Worm (Caenorhabditis elegans) whole organism, early embryonic: ENCODE measurements around the gene Y38H8A.7.

Experiments used
- F13C5.2 ChIP-seq: sonication (generic microtip); optimal IDR thresholded peaks from 2 replicates; lab custom pipeline; 2017; ENCODE audit warnings: mild to moderate bottlenecking, missing genetic modification characterization, inconsistent platforms, missing compliant biosample characterization
- ama-1 ChIP-seq: fragments of 150-350 bp; optimal IDR thresholded peaks from 2 replicates; lab custom pipeline; 2014
- ceh-36 ChIP-seq: sonication (generic microtip); optimal IDR thresholded peaks from 2 replicates; lab custom pipeline; 2016; ENCODE audit warnings: missing genetic modification characterization, inconsistent platforms, missing compliant biosample characterization
- flt-1 ChIP-seq: fragments of 200-800 bp; sonication (Bioruptor generic); IDR thresholded peaks from 2 replicates; pipeline ENCODE4 v1.3.6; 2022; ENCODE audit warnings: missing genetic modification characterization, missing compliant biosample characterization
- pes-1 ChIP-seq: fragments of 200-800 bp; sonication (Bioruptor generic); IDR thresholded peaks from 2 replicates; pipeline ENCODE4 v1.3.6; 2022; ENCODE audit warnings: missing genetic modification reagents, missing genetic modification characterization, missing compliant biosample characterization
- scrt-1 ChIP-seq: fragments of 200-800 bp; sonication (Bioruptor generic); IDR thresholded peaks from 2 replicates; pipeline ENCODE4 v1.3.6; 2022; ENCODE audit warnings: missing genetic modification characterization, missing compliant biosample characterization
- sea-1 ChIP-seq: fragments of 200-800 bp; sonication (Bioruptor generic); conservative IDR thresholded peaks from 2 replicates; pipeline ENCODE4 v1.3.6; 2022; ENCODE audit warnings: missing genetic modification characterization, missing compliant biosample characterization
- tbx-11 ChIP-seq: fragments of 200-800 bp; sonication (Bioruptor generic); IDR thresholded peaks from 2 replicates; pipeline ENCODE4 v1.3.6; 2022; ENCODE audit warnings: missing genetic modification characterization, missing compliant biosample characterization

The Y38H8A.7 gene

DNA sequence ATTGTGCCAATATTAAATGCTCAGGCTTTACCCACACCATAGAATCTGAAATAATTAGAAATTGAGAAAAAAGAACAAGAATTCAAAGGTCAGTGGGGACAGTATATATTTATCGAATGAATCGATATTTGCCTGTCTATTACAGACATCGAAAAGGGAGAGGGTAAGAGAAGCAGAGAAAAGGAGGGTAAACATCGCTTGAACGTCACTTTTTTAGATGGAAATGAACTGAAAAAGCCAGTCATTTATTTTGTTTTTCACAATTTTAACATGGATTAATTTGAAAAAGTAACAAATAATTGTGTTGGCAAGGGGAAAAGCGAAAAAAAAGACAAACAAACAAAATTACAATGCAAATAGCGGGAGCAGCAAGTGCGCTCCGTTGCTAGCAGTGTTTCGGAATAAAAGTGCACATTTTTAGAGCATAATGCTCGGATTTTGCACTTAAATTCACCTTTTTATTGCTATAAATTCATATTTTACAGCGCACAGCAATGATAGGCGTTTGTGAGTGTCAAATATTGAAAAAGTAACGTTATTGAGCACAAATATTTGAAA, 47.6 kb downstream of the Y38H8A.7 start, which contains the start of gene tbc-9:
TSS of gene tbc-9 (minus strand) at position 51 of the 558 bp plus-strand sequence.
- TF ChIP-seq scrt-1 = no peak

DNA sequence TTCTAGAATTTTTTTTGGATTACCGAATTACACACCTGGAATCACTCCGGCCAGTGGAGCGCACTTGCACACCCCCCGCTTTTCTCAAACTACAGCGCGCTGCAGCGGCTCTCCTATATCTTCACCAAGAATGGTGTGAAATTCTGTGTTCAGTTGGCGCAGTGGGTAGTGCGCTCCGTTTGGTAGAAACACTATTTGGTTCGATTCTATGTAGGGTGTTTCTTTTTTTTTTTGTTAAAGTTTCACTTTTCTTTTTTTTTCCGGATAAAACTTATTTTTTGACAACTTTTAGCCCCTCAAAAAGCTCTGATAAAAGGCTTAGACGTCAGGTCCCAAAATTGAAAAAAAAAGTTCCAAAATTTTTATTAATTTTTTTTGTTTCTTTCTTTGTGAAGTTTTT, 48.8 kb downstream of the Y38H8A.7 start:
- TF ChIP-seq pes-1 (GFP tag; lab: Robert Waterston, UW) = peak; percentile 63
- TF ChIP-seq scrt-1 = 0 out of 2 replicates have a peak, but pooled peaks have one; percentile 14
- TF ChIP-seq flt-1 (GFP tag; lab: Robert Waterston, UW) = peak; percentile 59

DNA sequence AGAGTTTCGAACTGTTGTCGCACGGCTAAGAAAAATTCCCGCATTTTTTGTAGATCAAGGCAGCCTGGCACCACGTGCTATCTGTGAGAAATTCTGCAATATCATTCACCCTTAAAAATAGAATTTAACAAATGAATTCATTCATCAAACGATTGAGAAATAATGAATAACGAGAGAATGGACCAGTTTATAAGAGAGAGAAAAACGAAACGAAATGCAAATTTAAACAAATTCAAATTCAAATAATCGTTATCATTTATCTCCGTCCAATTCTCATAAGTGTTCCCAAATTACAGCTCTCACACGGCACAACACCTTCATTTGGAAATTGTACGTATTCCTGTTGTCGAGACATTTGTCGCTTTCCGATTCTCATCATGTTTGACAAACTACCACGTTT, 49.8 kb downstream of the Y38H8A.7 start, which contains the start of gene seld-1:
TSS of gene seld-1 (plus strand) at position 301 of the 400 bp plus-strand sequence.
- TF ChIP-seq ama-1 (lab: Kevin White, UChicago) (no peak), sea-1 (no peak)

DNA sequence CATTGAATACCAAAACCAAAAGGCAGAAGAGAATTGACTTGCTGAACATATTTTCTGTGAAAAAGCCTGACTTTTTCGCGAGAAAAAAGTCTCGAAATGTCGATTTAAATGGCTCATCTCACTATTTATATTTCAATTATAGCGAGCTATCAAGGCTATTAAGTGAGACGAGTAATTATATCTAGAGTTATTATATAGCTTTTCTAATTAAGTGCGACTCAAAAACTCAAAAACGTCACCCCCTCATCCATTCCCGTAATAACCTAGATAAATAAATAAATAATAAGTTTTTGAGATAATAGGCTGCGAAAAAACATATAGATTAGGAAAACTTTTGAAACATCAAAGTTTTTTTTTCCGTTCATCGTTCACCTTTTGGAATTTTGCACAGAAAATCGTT, 50.4 kb downstream of the Y38H8A.7 start, which contains the start of gene nlp-17:
TSS of gene nlp-17 (minus strand) at position 101 of the 400 bp plus-strand sequence.
- TF ChIP-seq F13C5.2 (tag; lab: Kevin White, UChicago) (no peak), tbx-11 (no peak), flt-1 (GFP tag; lab: Robert Waterston, UW) (no peak), scrt-1 (no peak), ceh-36 (no peak)
